Fruit fly (Drosophila melanogaster): ENCODE results near the gene CG31286.

- TF ChIP-seq Hr78 (GFP tag; optimal IDR thresholded peaks at IDR 0.05) (no peak), dsf (GFP tag; optimal IDR thresholded peaks at IDR 0.05; ENCODE audit: borderline replicate concordance) (no peak), OdsH (GFP tag; optimal IDR thresholded peaks at IDR 0.05) (no peak), psq (GFP tag; optimal IDR thresholded peaks at IDR 0.05) (no peak), h (GFP tag; optimal IDR thresholded peaks at IDR 0.05) (no peak), Vsx2 (GFP tag; optimal IDR thresholded peaks at IDR 0.05; ENCODE audit: partially characterized antibody) (no peak), pan (optimal IDR thresholded peaks at IDR 0.05) (no peak), GATAd (GFP tag; optimal IDR thresholded peaks at IDR 0.05) (no peak), ey (GFP tag; optimal IDR thresholded peaks at IDR 0.05) (no peak), HLH106 (tag; optimal IDR thresholded peaks at IDR 0.05) (no peak), Hnf4 (GFP tag; optimal IDR thresholded peaks at IDR 0.05) (no peak), lola (GFP tag; optimal IDR thresholded peaks at IDR 0.05) (no peak), fru (GFP tag; optimal IDR thresholded peaks at IDR 0.05) (no peak), dmrt93B (GFP tag; optimal IDR thresholded peaks at IDR 0.05) (no peak)
Measured at dm6 chr3R:6667245-6667644, 26.2 kb downstream of the CG31286 start.

Measured in whole organism, wandering third instar larva.